Fruit fly (Drosophila melanogaster) whole organism, prepupa: ENCODE results near the gene Axs.

ENCODE experiments used
- Blimp-1 ChIP-seq: fragments of 200-800 bp; sonication (Bioruptor generic); optimal IDR thresholded peaks from 3 replicates; lab custom pipeline; 2017; ENCODE audit warnings: missing biosample characterization, missing genetic modification characterization, mild to moderate bottlenecking, moderate library complexity, missing genetic modification reagents
- CG10669 ChIP-seq: fragments of 200-800 bp; sonication (Bioruptor generic); optimal IDR thresholded peaks from 3 replicates; lab custom pipeline; 2018; ENCODE audit warnings: missing biosample characterization, mild to moderate bottlenecking, missing genetic modification characterization, moderate library complexity
- CG16779 ChIP-seq: fragments of 200-800 bp; sonication (Bioruptor generic); optimal IDR thresholded peaks from 3 replicates; lab custom pipeline; 2017; ENCODE audit warnings: missing biosample characterization, mild to moderate bottlenecking, missing genetic modification characterization
- CG31627 ChIP-seq: fragments of 200-800 bp; sonication (Bioruptor generic); optimal IDR thresholded peaks from 3 replicates; lab custom pipeline; 2016; ENCODE audit warnings: missing biosample characterization, missing genetic modification characterization
- CG3919 ChIP-seq: fragments of 200-800 bp; sonication (Bioruptor generic); optimal IDR thresholded peaks from 3 replicates; lab custom pipeline; 2016; ENCODE audit warnings: missing biosample characterization, missing genetic modification characterization
- CG6792 ChIP-seq: fragments of 200-800 bp; sonication (Bioruptor generic); optimal IDR thresholded peaks from 3 replicates; lab custom pipeline; 2016; ENCODE audit warnings: missing biosample characterization, missing genetic modification characterization
- CG7368 ChIP-seq: fragments of 200-800 bp; sonication (Bioruptor generic); optimal IDR thresholded peaks from 3 replicates; lab custom pipeline; 2016; ENCODE audit warnings: missing biosample characterization, missing genetic modification characterization
- CG8319 ChIP-seq: fragments of 200-800 bp; sonication (Bioruptor generic); optimal IDR thresholded peaks from 3 replicates; lab custom pipeline; 2016; ENCODE audit warnings: missing biosample characterization, missing genetic modification characterization
- Eip78C ChIP-seq: fragments of 200-800 bp; sonication (Bioruptor generic); peaks from one replicate; lab custom pipeline; 2016; ENCODE audit warnings: missing biosample characterization, missing genetic modification characterization
- Ets96B ChIP-seq: fragments of 200-800 bp; optimal IDR thresholded peaks from 2 replicates; lab custom pipeline; 2019; ENCODE audit warnings: missing biosample characterization, mild to moderate bottlenecking, missing genetic modification characterization, moderate library complexity
- Gug ChIP-seq: fragments of 200-800 bp; sonication (Bioruptor generic); IDR thresholded peaks from 2 replicates; pipeline ENCODE4 v1.3.6; 2022; ENCODE audit warnings: missing biosample characterization, missing genetic modification characterization
- OdsH ChIP-seq: fragments of 200-800 bp; sonication (Bioruptor generic); optimal IDR thresholded peaks from 3 replicates; lab custom pipeline; 2016; ENCODE audit warnings: missing biosample characterization, missing genetic modification characterization
- esn ChIP-seq: fragments of 200-800 bp; sonication (Bioruptor generic); optimal IDR thresholded peaks from 2 replicates; lab custom pipeline; 2016; ENCODE audit warnings: missing biosample characterization, mild to moderate bottlenecking, missing genetic modification characterization, moderate library complexity
- fd59A ChIP-seq: fragments of 200-800 bp; sonication (Bioruptor generic); optimal IDR thresholded peaks from 2 replicates; lab custom pipeline; 2017; ENCODE audit warnings: missing biosample characterization, mild to moderate bottlenecking, missing genetic modification characterization, missing genetic modification reagents

dm6 chrX:16655724-16656235 lies 27.9 kb downstream of the Axs start:
- TF ChIP-seq CG7368 (GFP tag; lab: Kevin White, UChicago) (no peak), Ets96B (tag; lab: Kevin White, UChicago) (no peak), esn (no peak), CG31627 (GFP tag; lab: Kevin White, UChicago) (no peak), CG10669 (GFP tag; lab: Kevin White, UChicago) (no peak), Eip78C (GFP tag; lab: Kevin White, UChicago) (peak; percentile 62), CG16779 (tag; lab: Kevin White, UChicago) (peak; percentile 47), CG3919 (GFP tag; lab: Kevin White, UChicago) (no peak), Blimp-1 (no peak), CG6792 (GFP tag; lab: Kevin White, UChicago) (no peak), fd59A (no peak), OdsH (GFP tag; lab: Kevin White, UChicago) (no peak), Gug (GFP tag; lab: Robert Waterston, UW) (no peak), CG8319 (GFP tag; lab: Kevin White, UChicago) (no peak)
